Fruit fly (Drosophila melanogaster) whole organism, prepupa: ENCODE data around the gene hth.
A peak's percentile ranks its signal among the peaks of the same experiment; 100 is the strongest.

Experiments used
- Blimp-1 ChIP-seq: fragments of 200-800 bp; sonication (Bioruptor generic); optimal IDR thresholded peaks from 3 replicates; lab custom pipeline; 2017; ENCODE audit warnings: missing biosample characterization, missing genetic modification characterization, mild to moderate bottlenecking, moderate library complexity, missing genetic modification reagents
- CG10631 ChIP-seq: fragments of 200-800 bp; sonication (Bioruptor generic); optimal IDR thresholded peaks from 2 replicates; lab custom pipeline; 2016; ENCODE audit warnings: missing biosample characterization, missing genetic modification characterization
- CG10669 ChIP-seq: fragments of 200-800 bp; sonication (Bioruptor generic); optimal IDR thresholded peaks from 3 replicates; lab custom pipeline; 2018; ENCODE audit warnings: missing biosample characterization, mild to moderate bottlenecking, missing genetic modification characterization, moderate library complexity
- CG11294 ChIP-seq: fragments of 200-800 bp; sonication (Bioruptor generic); IDR thresholded peaks from 2 replicates; pipeline ENCODE4 v1.3.6; 2022; ENCODE audit warnings: missing biosample characterization, missing genetic modification characterization
- CG11902 ChIP-seq: fragments of 200-800 bp; sonication (Bioruptor generic); optimal IDR thresholded peaks from 3 replicates; lab custom pipeline; 2016; ENCODE audit warnings: missing biosample characterization, missing genetic modification characterization
- CG15336 ChIP-seq: fragments of 200-800 bp; sonication (Bioruptor generic); IDR thresholded peaks from 2 replicates; pipeline ENCODE4 v1.3.6; 2022; ENCODE audit warnings: missing biosample characterization, missing genetic modification characterization
- CG1621 ChIP-seq: fragments of 200-800 bp; sonication (Bioruptor generic); optimal IDR thresholded peaks from 3 replicates; lab custom pipeline; 2018; ENCODE audit warnings: missing biosample characterization, mild to moderate bottlenecking, missing genetic modification characterization
- CG16779 ChIP-seq: fragments of 200-800 bp; sonication (Bioruptor generic); optimal IDR thresholded peaks from 3 replicates; lab custom pipeline; 2017; ENCODE audit warnings: missing biosample characterization, mild to moderate bottlenecking, missing genetic modification characterization
- CG3032 ChIP-seq: fragments of 200-800 bp; optimal IDR thresholded peaks from 2 replicates; lab custom pipeline; 2019; ENCODE audit warnings: missing biosample characterization, mild to moderate bottlenecking, missing genetic modification characterization, moderate library complexity
- CG31627 ChIP-seq: fragments of 200-800 bp; sonication (Bioruptor generic); optimal IDR thresholded peaks from 3 replicates; lab custom pipeline; 2016; ENCODE audit warnings: missing biosample characterization, missing genetic modification characterization
- CG32006 ChIP-seq: fragments of 200-800 bp; sonication (Bioruptor generic); optimal IDR thresholded peaks from 3 replicates; lab custom pipeline; 2017; ENCODE audit warnings: missing biosample characterization, mild to moderate bottlenecking, missing genetic modification characterization
- CG34406 ChIP-seq: fragments of 200-800 bp; sonication (Bioruptor generic); optimal IDR thresholded peaks from 3 replicates; lab custom pipeline; 2016; ENCODE audit warnings: missing biosample characterization, missing genetic modification characterization
- CG3919 ChIP-seq: fragments of 200-800 bp; sonication (Bioruptor generic); optimal IDR thresholded peaks from 3 replicates; lab custom pipeline; 2016; ENCODE audit warnings: missing biosample characterization, missing genetic modification characterization
- CG6276 ChIP-seq: fragments of 200-800 bp; sonication (Bioruptor generic); optimal IDR thresholded peaks from 2 replicates; lab custom pipeline; 2017; ENCODE audit warnings: missing biosample characterization, mild to moderate bottlenecking, missing genetic modification characterization
- CG6808 ChIP-seq: fragments of 200-800 bp; sonication (Bioruptor generic); optimal IDR thresholded peaks from 3 replicates; lab custom pipeline; 2017; ENCODE audit warnings: missing biosample characterization, missing genetic modification characterization, mild to moderate bottlenecking, moderate library complexity, missing genetic modification reagents
- CG7368 ChIP-seq: fragments of 200-800 bp; sonication (Bioruptor generic); optimal IDR thresholded peaks from 3 replicates; lab custom pipeline; 2016; ENCODE audit warnings: missing biosample characterization, missing genetic modification characterization
- CG8119 ChIP-seq: fragments of 200-800 bp; sonication (Bioruptor generic); IDR thresholded peaks from 3 replicates; pipeline ENCODE4 v1.3.6; 2022; ENCODE audit warnings: missing biosample characterization, missing genetic modification characterization
- CG8319 ChIP-seq: fragments of 200-800 bp; sonication (Bioruptor generic); optimal IDR thresholded peaks from 3 replicates; lab custom pipeline; 2016; ENCODE audit warnings: missing biosample characterization, missing genetic modification characterization
- CG8632 ChIP-seq: fragments of 200-800 bp; sonication (Bioruptor generic); optimal IDR thresholded peaks from 3 replicates; lab custom pipeline; 2016; ENCODE audit warnings: missing biosample characterization, missing genetic modification characterization
- CG9139 ChIP-seq: fragments of 200-800 bp; sonication (Bioruptor generic); optimal IDR thresholded peaks from 3 replicates; lab custom pipeline; 2017; ENCODE audit warnings: missing biosample characterization, mild to moderate bottlenecking, missing genetic modification characterization
- Eip75B ChIP-seq: fragments of 200-800 bp; sonication (Bioruptor generic); optimal IDR thresholded peaks from 3 replicates; lab custom pipeline; 2016; ENCODE audit warnings: missing biosample characterization, missing genetic modification characterization
- Eip78C ChIP-seq: fragments of 200-800 bp; sonication (Bioruptor generic); peaks from one replicate; lab custom pipeline; 2016; ENCODE audit warnings: missing biosample characterization, missing genetic modification characterization
- Eip93F ChIP-seq: fragments of 200-800 bp; sonication (Bioruptor generic); optimal IDR thresholded peaks from 2 replicates; lab custom pipeline; 2016; ENCODE audit warnings: missing biosample characterization, mild to moderate bottlenecking, missing genetic modification characterization
- Ets21C ChIP-seq: fragments of 200-800 bp; sonication (Bioruptor generic); optimal IDR thresholded peaks from 3 replicates; lab custom pipeline; 2016; ENCODE audit warnings: missing biosample characterization, missing genetic modification characterization
- Ets96B ChIP-seq: fragments of 200-800 bp; optimal IDR thresholded peaks from 2 replicates; lab custom pipeline; 2019; ENCODE audit warnings: missing biosample characterization, mild to moderate bottlenecking, missing genetic modification characterization, moderate library complexity
- Hr39 ChIP-seq: fragments of 200-800 bp; sonication (Bioruptor generic); optimal IDR thresholded peaks from 2 replicates; lab custom pipeline; 2016; ENCODE audit warnings: missing biosample characterization, missing genetic modification characterization
- Hr4 ChIP-seq: fragments of 200-800 bp; sonication (Bioruptor generic); optimal IDR thresholded peaks from 3 replicates; lab custom pipeline; 2016; ENCODE audit warnings: missing biosample characterization, missing genetic modification characterization
- Lpt ChIP-seq: fragments of 200-800 bp; sonication (Bioruptor generic); optimal IDR thresholded peaks from 3 replicates; lab custom pipeline; 2016; ENCODE audit warnings: missing biosample characterization, missing genetic modification characterization
- Met ChIP-seq: fragments of 200-800 bp; sonication (Bioruptor generic); optimal IDR thresholded peaks from 3 replicates; lab custom pipeline; 2016; ENCODE audit warnings: missing biosample characterization, missing genetic modification characterization
- OdsH ChIP-seq: fragments of 200-800 bp; sonication (Bioruptor generic); optimal IDR thresholded peaks from 3 replicates; lab custom pipeline; 2016; ENCODE audit warnings: missing biosample characterization, missing genetic modification characterization
- Smox ChIP-seq: fragments of 200-800 bp; sonication (Bioruptor generic); optimal IDR thresholded peaks from 3 replicates; lab custom pipeline; 2016; ENCODE audit warnings: missing biosample characterization, missing genetic modification characterization
- Sox102F ChIP-seq: fragments of 200-800 bp; sonication (Bioruptor generic); optimal IDR thresholded peaks from 2 replicates; lab custom pipeline; 2016; ENCODE audit warnings: missing biosample characterization, mild to moderate bottlenecking, missing genetic modification characterization
- Sox14 ChIP-seq: fragments of 200-800 bp; sonication (Bioruptor generic); optimal IDR thresholded peaks from 3 replicates; lab custom pipeline; 2016; ENCODE audit warnings: missing biosample characterization, missing genetic modification characterization
- Sox15 ChIP-seq: fragments of 200-800 bp; sonication (Bioruptor generic); optimal IDR thresholded peaks from 3 replicates; lab custom pipeline; 2016; ENCODE audit warnings: missing biosample characterization, missing genetic modification characterization
- achi ChIP-seq: fragments of 200-800 bp; sonication (Bioruptor generic); optimal IDR thresholded peaks from 3 replicates; lab custom pipeline; 2016; ENCODE audit warnings: missing biosample characterization, missing genetic modification characterization
- dsx ChIP-seq: fragments of 200-800 bp; optimal IDR thresholded peaks from 3 replicates; lab custom pipeline; 2019; ENCODE audit warnings: missing biosample characterization, mild to moderate bottlenecking, missing genetic modification characterization, moderate library complexity; ENCODE audit not compliant: poor library complexity, severe bottlenecking
- esn ChIP-seq: fragments of 200-800 bp; sonication (Bioruptor generic); optimal IDR thresholded peaks from 2 replicates; lab custom pipeline; 2016; ENCODE audit warnings: missing biosample characterization, mild to moderate bottlenecking, missing genetic modification characterization, moderate library complexity
- fd59A ChIP-seq: fragments of 200-800 bp; sonication (Bioruptor generic); optimal IDR thresholded peaks from 2 replicates; lab custom pipeline; 2017; ENCODE audit warnings: missing biosample characterization, mild to moderate bottlenecking, missing genetic modification characterization, missing genetic modification reagents
- fd85E ChIP-seq: fragments of 200-800 bp; sonication (Bioruptor generic); optimal IDR thresholded peaks from 3 replicates; lab custom pipeline; 2016; ENCODE audit warnings: missing biosample characterization, missing genetic modification characterization
- fkh ChIP-seq: fragments of 200-800 bp; sonication (Bioruptor generic); optimal IDR thresholded peaks from 3 replicates; lab custom pipeline; 2017; ENCODE audit warnings: missing biosample characterization, mild to moderate bottlenecking, missing genetic modification characterization, moderate library complexity
- lz ChIP-seq: fragments of 200-800 bp; sonication (Bioruptor generic); optimal IDR thresholded peaks from 3 replicates; lab custom pipeline; 2016; ENCODE audit warnings: missing biosample characterization, missing genetic modification characterization
- pdm3 ChIP-seq: fragments of 200-800 bp; sonication (Bioruptor generic); optimal IDR thresholded peaks from 3 replicates; lab custom pipeline; 2016; ENCODE audit warnings: missing biosample characterization, missing genetic modification characterization
- salr ChIP-seq, 2 experiments: fragments of 200-800 bp; sonication (Bioruptor generic); optimal IDR thresholded peaks; 3 replicates each; lab custom pipeline; 2016 to 2018; ENCODE audit warnings: missing biosample characterization in 2 of 2, missing genetic modification characterization in 2 of 2, mild to moderate bottlenecking in 1 of 2
- spab ChIP-seq: fragments of 200-800 bp; sonication (Bioruptor generic); optimal IDR thresholded peaks from 2 replicates; lab custom pipeline; 2017; ENCODE audit warnings: missing biosample characterization, mild to moderate bottlenecking, missing genetic modification characterization, missing genetic modification reagents
- ss ChIP-seq, 2 experiments: fragments of 200-800 bp; sonication (Bioruptor generic); optimal IDR thresholded peaks; 2 replicates in 1 of 2; 3 replicates in 1 of 2; lab custom pipeline; 2017 to 2018; ENCODE audit warnings: mild to moderate bottlenecking in 2 of 2, missing biosample characterization in 2 of 2, missing genetic modification characterization in 2 of 2, moderate library complexity in 1 of 2
- svp ChIP-seq: fragments of 200-800 bp; sonication (Bioruptor generic); peaks from one replicate; lab custom pipeline; 2016; ENCODE audit warnings: missing biosample characterization, missing genetic modification characterization
- topi ChIP-seq: fragments of 200-800 bp; sonication (Bioruptor generic); optimal IDR thresholded peaks from 3 replicates; lab custom pipeline; 2016; ENCODE audit warnings: missing biosample characterization, missing genetic modification characterization
- vri ChIP-seq: fragments of 200-800 bp; sonication (Bioruptor generic); optimal IDR thresholded peaks from 3 replicates; lab custom pipeline; 2016; ENCODE audit warnings: missing biosample characterization, mild to moderate bottlenecking, missing genetic modification characterization

Gene hth

DNA sequence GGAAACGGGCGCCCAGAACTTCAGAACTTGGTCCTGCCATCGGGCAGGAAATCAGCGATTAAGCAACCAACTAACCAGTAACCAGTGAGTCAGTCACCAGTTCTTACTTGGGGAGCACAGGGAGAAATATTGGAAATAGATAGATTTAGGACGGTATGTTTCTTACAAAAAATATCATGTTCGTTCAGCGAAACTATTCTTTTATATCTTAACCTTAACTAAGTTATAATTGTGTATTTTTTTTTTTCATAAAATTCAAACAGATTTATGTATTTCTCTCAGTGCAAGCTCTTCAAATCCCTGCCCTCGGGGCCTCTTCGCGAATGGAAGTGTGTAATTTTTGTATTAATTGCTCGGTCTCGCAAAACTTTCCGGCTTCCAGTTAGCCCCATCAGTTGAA lies 163.4 kb downstream of the hth start (continued):
- TF ChIP-seq vri (GFP tag; lab: Kevin White, UChicago) (peak; percentile 45), CG15336 (GFP tag; lab: Robert Waterston, UW) (no peak), Ets21C (GFP tag; lab: Kevin White, UChicago) (peak; percentile 13), CG1621 (tag; lab: Kevin White, UChicago) (peak; percentile 0), CG8632 (no peak), Met (GFP tag; lab: Kevin White, UChicago) (peak; percentile 68), Sox15 (GFP tag; lab: Kevin White, UChicago) (no peak), Sox14 (GFP tag; lab: Kevin White, UChicago) (peak; percentile 30), CG6276 (GFP tag; lab: Kevin White, UChicago) (no peak), CG10631 (GFP tag; lab: Kevin White, UChicago) (peak; percentile 42), dsx (no peak), fd59A (no peak), salr (GFP tag; optimal IDR thresholded peaks at IDR 0.05; lab: Kevin White, UChicago) (no peak), CG10669 (GFP tag; lab: Kevin White, UChicago) (no peak), CG6808 (GFP tag; lab: Kevin White, UChicago) (peak; percentile 39)

DNA sequence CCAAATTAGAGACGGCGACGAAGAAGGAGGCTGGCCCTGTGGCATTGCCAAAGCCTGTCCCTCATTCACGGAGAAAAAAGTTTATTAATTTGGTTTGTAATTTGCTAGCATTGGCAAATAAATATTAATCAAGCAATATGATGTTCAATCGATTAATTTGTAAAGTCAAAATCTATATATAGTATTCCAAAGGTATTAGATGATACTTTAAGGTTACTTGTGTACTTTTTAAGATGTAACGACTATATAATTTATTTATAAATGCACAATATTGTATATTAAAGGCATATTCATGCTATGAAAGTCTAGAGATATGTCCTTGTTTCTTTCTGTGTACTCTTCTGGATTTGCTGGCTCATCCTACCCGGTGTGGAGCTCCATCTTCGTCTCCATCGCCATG lies 167.6 kb downstream of the hth start:
- TF ChIP-seq CG32006 (GFP tag; lab: Kevin White, UChicago) (peak; percentile 56), CG11294 (GFP tag; lab: Robert Waterston, UW) (no peak), Eip78C (peak; percentile 47), Ets21C (GFP tag; lab: Kevin White, UChicago) (no peak), CG3032 (tag; lab: Kevin White, UChicago) (peak; percentile 34), spab (peak; percentile 13), ss (GFP tag; optimal IDR thresholded peaks at IDR 0.05; lab: Kevin White, UChicago) (no peak), achi (GFP tag; lab: Kevin White, UChicago) (peak; percentile 16), fkh (GFP tag; lab: Kevin White, UChicago) (no peak), Blimp-1 (GFP tag; lab: Kevin White, UChicago) (no peak), CG3919 (GFP tag; lab: Kevin White, UChicago) (no peak), CG7368 (GFP tag; lab: Kevin White, UChicago) (no peak), Sox15 (GFP tag; lab: Kevin White, UChicago) (no peak), CG31627 (GFP tag; lab: Kevin White, UChicago) (no peak), CG11902 (GFP tag; lab: Kevin White, UChicago) (no peak), lz (GFP tag; lab: Kevin White, UChicago) (no peak), CG16779 (no peak), esn (GFP tag; lab: Kevin White, UChicago) (no peak), topi (no peak), fd85E (GFP tag; lab: Kevin White, UChicago) (no peak), Lpt (GFP tag; lab: Kevin White, UChicago) (peak; percentile 1), CG6808 (GFP tag; lab: Kevin White, UChicago) (peak; percentile 19), Sox102F (no peak), Met (GFP tag; lab: Kevin White, UChicago) (no peak), Hr4 (GFP tag; lab: Kevin White, UChicago) (peak; percentile 16), Ets96B (tag; lab: Kevin White, UChicago) (peak; percentile 33), Smox (GFP tag; lab: Kevin White, UChicago) (no peak), CG34406 (GFP tag; lab: Kevin White, UChicago) (no peak), OdsH (GFP tag; lab: Kevin White, UChicago) (no peak), CG10631 (GFP tag; lab: Kevin White, UChicago) (peak; percentile 51), CG6276 (GFP tag; lab: Kevin White, UChicago) (no peak), svp (GFP tag; lab: Kevin White, UChicago) (no peak), vri (GFP tag; lab: Kevin White, UChicago) (no peak), CG15336 (GFP tag; lab: Robert Waterston, UW) (0 out of 2 replicates have a peak, but pooled peaks have one; percentile 30), Hr39 (GFP tag; lab: Kevin White, UChicago) (no peak), CG8319 (GFP tag; lab: Kevin White, UChicago) (no peak), CG9139 (GFP tag; lab: Kevin White, UChicago) (no peak), Eip93F (GFP tag; lab: Kevin White, UChicago) (no peak), CG10669 (GFP tag; lab: Kevin White, UChicago) (no peak), CG8119 (GFP tag; lab: Robert Waterston, UW) (peak; percentile 48; the same call in 2 of the 3 replicates), dsx (no peak), Eip75B (GFP tag; lab: Kevin White, UChicago) (no peak), pdm3 (GFP tag; lab: Kevin White, UChicago) (no peak), Sox14 (GFP tag; lab: Kevin White, UChicago) (no peak)
